Worm (Caenorhabditis elegans): ENCODE data around the gene arr-1.

arr-1 gene

DNA sequence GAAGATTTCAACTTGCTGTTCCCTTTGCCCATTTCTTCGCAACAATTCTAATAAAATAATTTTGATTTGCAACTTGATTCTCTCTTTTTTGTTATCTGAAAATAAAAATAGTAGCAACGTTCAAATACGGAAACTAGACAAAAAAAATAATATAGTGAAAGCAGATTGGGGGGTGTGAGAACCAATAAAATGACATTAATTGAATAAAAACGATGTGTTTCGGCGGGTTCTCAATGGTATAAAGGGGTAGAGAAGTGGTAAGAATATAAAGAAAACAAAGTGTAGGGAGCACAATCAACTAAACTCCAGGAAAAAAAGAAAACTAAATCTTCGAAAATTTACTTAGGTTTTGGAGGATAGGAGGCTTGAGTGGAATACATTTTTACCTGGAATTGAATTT, 12.6 kb downstream of the arr-1 start, which contains the start of gene ncs-1:
Gene ncs-1, minus strand, starts transcription at position 101 of the 400 bp plus-strand sequence.
- TF ChIP-seq nhr-67 (tag; optimal IDR thresholded peaks at IDR 0.05) = no peak
- TF ChIP-seq zag-1 (tag; optimal IDR thresholded peaks at IDR 0.05) = no peak
- no peak for TF ChIP-seq lin-15B (tag; optimal IDR thresholded peaks at IDR 0.05)
- no peak for TF ChIP-seq aly-2 (tag; optimal IDR thresholded peaks at IDR 0.05)
- TF ChIP-seq fkh-2 (tag; optimal IDR thresholded peaks at IDR 0.05) = no peak
- no peak for TF ChIP-seq ztf-11 (tag; optimal IDR thresholded peaks at IDR 0.05)
- TF ChIP-seq ceh-82 (tag; optimal IDR thresholded peaks at IDR 0.05) = no peak
- TF ChIP-seq eor-1 (tag; optimal IDR thresholded peaks at IDR 0.05) = no peak
- no peak for TF ChIP-seq ceh-16 (tag; optimal IDR thresholded peaks at IDR 0.05)
- TF ChIP-seq elt-2 (tag; optimal IDR thresholded peaks at IDR 0.05) = no peak
- no peak for TF ChIP-seq nhr-11 (tag; optimal IDR thresholded peaks at IDR 0.05)
- TF ChIP-seq elt-3 (tag; optimal IDR thresholded peaks at IDR 0.05) = no peak
- no peak for TF ChIP-seq ZK546.5 (tag; optimal IDR thresholded peaks at IDR 0.05)
- TF ChIP-seq lsy-12 (tag; optimal IDR thresholded peaks at IDR 0.05) = no peak
- TF ChIP-seq egl-27 (tag; optimal IDR thresholded peaks at IDR 0.05) = no peak
- no peak for TF ChIP-seq nfya-1 (tag; optimal IDR thresholded peaks at IDR 0.05; ENCODE audit: insufficient read depth)

- no peak for TF ChIP-seq snpc-4 (tag; optimal IDR thresholded peaks at IDR 0.05)
- no peak for TF ChIP-seq ceh-9 (tag; optimal IDR thresholded peaks at IDR 0.05)
- TF ChIP-seq mdl-1 (tag; optimal IDR thresholded peaks at IDR 0.05) = no peak
- no peak for TF ChIP-seq pqm-1 (tag; optimal IDR thresholded peaks at IDR 0.05)
- TF ChIP-seq ztf-4 (tag; optimal IDR thresholded peaks at IDR 0.05) = no peak
- TF ChIP-seq mml-1 (tag; optimal IDR thresholded peaks at IDR 0.05) = no peak
- no peak for TF ChIP-seq nhr-67 (tag; optimal IDR thresholded peaks at IDR 0.05)
- TF ChIP-seq nhr-25 (tag; optimal IDR thresholded peaks at IDR 0.05) = no peak
- TF ChIP-seq nhr-43 (tag; optimal IDR thresholded peaks at IDR 0.05; ENCODE audit: poor library complexity, severe bottlenecking) = no peak
These were observed 19.5 kb downstream of the arr-1 start, which contains the start of gene C44C1.6 for ce11 chrX:970072-970471. Gene C44C1.6 (minus strand): TSS chrX:970270.

DNA sequence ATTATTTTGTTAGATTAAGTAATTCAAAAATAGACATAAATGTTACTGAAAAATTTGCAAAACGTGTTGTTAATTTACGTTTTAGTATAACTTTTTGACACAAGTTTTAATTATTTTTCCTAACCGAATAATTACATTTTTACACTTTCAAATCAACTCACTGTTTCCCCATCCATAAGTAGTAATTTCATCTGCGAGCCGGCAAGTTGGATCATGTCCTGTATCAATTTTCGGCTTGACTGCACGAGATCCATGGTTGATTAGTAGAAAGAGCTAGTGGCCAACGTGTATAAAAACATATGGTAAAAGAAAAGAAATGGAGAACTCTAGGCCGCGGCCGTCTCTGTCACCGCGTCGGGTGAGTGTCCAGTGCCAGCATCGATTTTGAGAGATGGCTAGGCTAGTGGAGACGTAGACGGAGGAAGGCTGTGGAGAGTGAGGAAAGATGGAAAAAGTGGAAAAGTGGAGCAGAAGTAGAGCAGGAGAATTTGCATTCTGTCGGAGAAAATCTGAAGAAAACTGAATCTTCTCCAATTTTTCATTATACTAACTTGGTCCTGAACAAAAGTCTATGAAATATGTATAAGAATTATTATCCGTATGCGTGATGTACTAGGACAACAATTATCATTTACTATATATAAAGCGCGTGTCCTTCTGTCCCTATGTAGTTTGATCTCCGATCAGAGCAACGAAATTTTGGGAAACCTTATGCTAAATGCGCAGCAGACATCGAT, 24.1 kb downstream of the arr-1 start, which contains the start of gene vps-45:
Gene vps-45, minus strand, starts transcription at position 350 of the 737 bp plus-strand sequence.
- TF ChIP-seq nhr-23 (tag; optimal IDR thresholded peaks at IDR 0.05) = peak; percentile 9
- no peak for TF ChIP-seq nhr-43 (tag; optimal IDR thresholded peaks at IDR 0.05; ENCODE audit: poor library complexity, severe bottlenecking)
- TF ChIP-seq nhr-76 (tag; optimal IDR thresholded peaks at IDR 0.05) = no peak
- no peak for TF ChIP-seq zag-1 (tag; optimal IDR thresholded peaks at IDR 0.05)
- peak; percentile 43 for TF ChIP-seq skn-1 (tag; optimal IDR thresholded peaks at IDR 0.05)
- TF ChIP-seq pqm-1 (tag; optimal IDR thresholded peaks at IDR 0.05) = peak; percentile 7
- peak; percentile 81 for TF ChIP-seq hmg-11 (tag; optimal IDR thresholded peaks at IDR 0.05)
- peak; percentile 23 for TF ChIP-seq lin-39 (tag; optimal IDR thresholded peaks at IDR 0.05)
- no peak for TF ChIP-seq unc-62 (GFP tag; optimal IDR thresholded peaks at IDR 0.05)
- peak; percentile 78 for TF ChIP-seq nfya-1 (tag; optimal IDR thresholded peaks at IDR 0.05; ENCODE audit: insufficient read depth)
- TF ChIP-seq snpc-4 (tag; optimal IDR thresholded peaks at IDR 0.05) = peak; percentile 61
- TF ChIP-seq lin-15B (tag; optimal IDR thresholded peaks at IDR 0.05) = peak; percentile 32
- no peak for TF ChIP-seq ama-1 (optimal IDR thresholded peaks at IDR 0.05)
- peak; percentile 53 for TF ChIP-seq pha-4 (tag; optimal IDR thresholded peaks at IDR 0.05)
- peak; percentile 39 for TF ChIP-seq ceh-28 (tag; optimal IDR thresholded peaks at IDR 0.05)
- TF ChIP-seq nhr-28 (tag; optimal IDR thresholded peaks at IDR 0.05) = no peak
- no peak for TF ChIP-seq tbx-2 (tag; optimal IDR thresholded peaks at IDR 0.05)
- peak; percentile 34 for TF ChIP-seq elt-2 (tag; optimal IDR thresholded peaks at IDR 0.05)

ce11 chrX:975236-975535, 24.6 kb downstream of the arr-1 start:
- TF ChIP-seq pqm-1 (tag; optimal IDR thresholded peaks at IDR 0.05) (no peak), nhr-11 (tag; optimal IDR thresholded peaks at IDR 0.05) (no peak), nhr-28 (tag; optimal IDR thresholded peaks at IDR 0.05) (no peak), elt-2 (tag; optimal IDR thresholded peaks at IDR 0.05) (no peak), aly-2 (tag; optimal IDR thresholded peaks at IDR 0.05) (no peak), jun-1 (tag; optimal IDR thresholded peaks at IDR 0.05) (no peak), ceh-82 (tag; optimal IDR thresholded peaks at IDR 0.05) (no peak), zag-1 (tag; optimal IDR thresholded peaks at IDR 0.05) (no peak), eor-1 (tag; optimal IDR thresholded peaks at IDR 0.05) (no peak), snpc-4 (tag; optimal IDR thresholded peaks at IDR 0.05) (no peak), lin-15B (tag; optimal IDR thresholded peaks at IDR 0.05) (no peak), nhr-76 (tag; optimal IDR thresholded peaks at IDR 0.05) (no peak), lin-39 (tag; optimal IDR thresholded peaks at IDR 0.05) (no peak), ama-1 (optimal IDR thresholded peaks at IDR 0.05) (no peak)
